Worm (Caenorhabditis elegans): ENCODE results near the gene npr-6.
A peak's percentile ranks its signal among the peaks of the same experiment; 100 is the strongest.

DNA sequence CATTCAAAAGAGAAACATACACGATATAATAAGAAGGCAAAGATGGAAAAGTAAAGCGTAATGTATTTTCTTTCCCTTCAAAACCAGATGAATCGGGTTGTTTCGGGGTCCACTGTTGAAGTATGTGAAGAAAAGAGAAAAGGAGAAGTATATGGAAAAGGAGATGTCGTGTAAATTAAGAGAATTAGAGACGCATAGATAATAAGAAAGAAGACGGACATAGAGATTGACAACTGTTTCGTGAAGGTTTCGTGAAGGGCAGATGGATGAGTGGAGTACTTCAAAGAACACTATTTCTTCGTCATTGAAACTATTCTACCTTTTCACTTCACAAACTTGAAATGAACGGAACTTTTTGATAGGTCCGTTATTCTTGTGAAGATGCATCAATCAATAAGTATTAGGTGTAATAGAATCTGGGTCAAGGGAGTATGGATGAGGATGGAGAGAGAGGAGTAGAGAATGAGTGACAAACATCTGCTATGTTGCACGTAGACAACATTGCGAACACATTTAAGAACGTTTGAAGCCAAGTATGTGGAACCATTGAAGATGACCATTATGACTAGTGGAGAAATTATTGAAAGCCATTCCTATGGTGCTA lies 47.3 kb downstream of the npr-6 start:
- TF ChIP-seq pha-2 (tag; optimal IDR thresholded peaks at IDR 0.05), result no peak
- TF ChIP-seq pha-4 (tag; optimal IDR thresholded peaks at IDR 0.05), result no peak
- no peak for TF ChIP-seq pag-3 (tag; optimal IDR thresholded peaks at IDR 0.05; ENCODE audit: borderline replicate concordance)
- no peak for TF ChIP-seq dmd-4 (tag; optimal IDR thresholded peaks at IDR 0.05; ENCODE audit: borderline replicate concordance)
- no peak for TF ChIP-seq C08G9.2 (tag; optimal IDR thresholded peaks at IDR 0.05)
- TF ChIP-seq ceh-14 (tag; optimal IDR thresholded peaks at IDR 0.05), result no peak
- TF ChIP-seq nfya-1 (tag; optimal IDR thresholded peaks at IDR 0.05), result peak; percentile 40
- TF ChIP-seq eyg-1 (tag; optimal IDR thresholded peaks at IDR 0.05), result no peak
- no peak for TF ChIP-seq odd-2 (tag; optimal IDR thresholded peaks at IDR 0.05)

Data from whole organism, late embryonic.